Worm (Caenorhabditis elegans) whole organism, L4 larva: ENCODE data around the gene fbxb-6.
A peak's percentile ranks its signal among the peaks of the same experiment; 100 is the strongest.

Experiments used
- F37D6.2 ChIP-seq: sonication (generic microtip); optimal IDR thresholded peaks from 2 replicates; lab custom pipeline; 2016; ENCODE audit warnings: mild to moderate bottlenecking, missing genetic modification characterization, missing compliant biosample characterization
- F44E2.7 ChIP-seq: fragments of 200-800 bp; sonication (Bioruptor generic); IDR thresholded peaks from 2 replicates; pipeline ENCODE4 v2.1.2; 2022; ENCODE audit warnings: missing genetic modification characterization, missing compliant biosample characterization
- aha-1 ChIP-seq: fragments of 150-350 bp; peaks from one replicate; lab custom pipeline; 2014; ENCODE audit warnings: missing biosample characterization, missing genetic modification characterization
- aly-2 ChIP-seq: sonication (generic microtip); optimal IDR thresholded peaks from 2 replicates; lab custom pipeline; 2018; ENCODE audit warnings: missing biosample characterization, missing genetic modification characterization
- ceh-20 ChIP-seq: fragments of 200-800 bp; sonication (Bioruptor generic); IDR thresholded peaks from 2 replicates; pipeline ENCODE4 v1.3.6; 2022; ENCODE audit warnings: missing genetic modification reagents, missing genetic modification characterization, missing compliant biosample characterization
- ceh-32 ChIP-seq: sonication (generic microtip); optimal IDR thresholded peaks from 2 replicates; lab custom pipeline; 2016; ENCODE audit warnings: mild to moderate bottlenecking, missing genetic modification characterization, missing compliant biosample characterization; ENCODE audit not compliant: poor library complexity
- ctbp-1 ChIP-seq: fragments of 200-800 bp; sonication (Bioruptor generic); IDR thresholded peaks from 2 replicates; pipeline ENCODE4 v1.3.6; 2022; ENCODE audit warnings: missing genetic modification reagents, missing genetic modification characterization, missing compliant biosample characterization
- daf-12 ChIP-seq: fragments of 150-350 bp; optimal IDR thresholded peaks from 2 replicates; lab custom pipeline; 2014; ENCODE audit warnings: missing biosample characterization, missing genetic modification reagents, missing genetic modification characterization
- dpl-1 ChIP-seq: fragments of 150-350 bp; optimal IDR thresholded peaks from 2 replicates; lab custom pipeline; 2014; ENCODE audit warnings: missing biosample characterization, missing genetic modification reagents, missing genetic modification characterization
- egl-43 ChIP-seq: fragments of 200-800 bp; sonication (Bioruptor generic); IDR thresholded peaks from 2 replicates; pipeline ENCODE4 v1.3.6; 2022; ENCODE audit warnings: missing genetic modification reagents, missing genetic modification characterization, missing compliant biosample characterization
- gei-8 ChIP-seq: fragments of 200-800 bp; sonication (Bioruptor generic); optimal IDR thresholded peaks from 2 replicates; lab custom pipeline; 2018; ENCODE audit warnings: mild to moderate bottlenecking, missing genetic modification characterization, missing compliant biosample characterization
- hmg-1.1 ChIP-seq: fragments of 200-800 bp; sonication (Bioruptor generic); IDR thresholded peaks from 2 replicates; pipeline ENCODE4 v1.3.6; 2022; ENCODE audit warnings: missing genetic modification reagents, missing genetic modification characterization, missing compliant biosample characterization
- lir-3 ChIP-seq: sonication (generic microtip); optimal IDR thresholded peaks from 2 replicates; lab custom pipeline; 2016; ENCODE audit warnings: mild to moderate bottlenecking, missing genetic modification characterization, missing compliant biosample characterization
- mdt-29 ChIP-seq: fragments of 200-800 bp; sonication (Bioruptor generic); IDR thresholded peaks from 2 replicates; pipeline ENCODE4 v1.3.6; 2022; ENCODE audit warnings: missing genetic modification reagents, missing genetic modification characterization, missing compliant biosample characterization
- mes-2 ChIP-seq: sonication (generic microtip); optimal IDR thresholded peaks from 2 replicates; lab custom pipeline; 2016; ENCODE audit warnings: missing genotype, mild to moderate bottlenecking, missing genetic modification characterization, missing compliant biosample characterization; ENCODE audit not compliant: poor library complexity, severe bottlenecking
- nhr-25 ChIP-seq: sonication (generic microtip); optimal IDR thresholded peaks from 2 replicates; lab custom pipeline; 2017; ENCODE audit warnings: missing genetic modification characterization, mild to moderate bottlenecking, missing compliant biosample characterization, antibody characterized with exemption, moderate library complexity, borderline replicate concordance; ENCODE audit not compliant: insufficient read depth
- nhr-6 ChIP-seq: fragments of 150-350 bp; optimal IDR thresholded peaks from 2 replicates; lab custom pipeline; 2014; ENCODE audit warnings: missing biosample characterization, missing genetic modification characterization
- pha-4 ChIP-seq, 2 experiments: fragments of 150-350 bp in 1 of 2; fragments of 200-800 bp in 1 of 2; sonication (Bioruptor generic) in 1 of 2; IDR thresholded peaks in 1 of 2; optimal IDR thresholded peaks in 1 of 2; 2 replicates each; pipeline versions ENCODE4 v1.3.6 to Lab custom; 2014 to 2022; ENCODE audit warnings: missing genetic modification characterization in 2 of 2, missing genetic modification reagents in 2 of 2, missing biosample characterization in 1 of 2, missing compliant biosample characterization in 1 of 2
- pqm-1 ChIP-seq: sonication (generic microtip); optimal IDR thresholded peaks from 2 replicates; lab custom pipeline; 2017; ENCODE audit warnings: missing biosample characterization, missing genetic modification characterization
- skn-1 ChIP-seq: fragments of 150-350 bp; optimal IDR thresholded peaks from 2 replicates; lab custom pipeline; 2014; ENCODE audit warnings: missing biosample characterization, missing genetic modification characterization
- zfp-2 ChIP-seq: sonication (generic microtip); optimal IDR thresholded peaks from 2 replicates; lab custom pipeline; 2016; ENCODE audit warnings: mild to moderate bottlenecking, missing genetic modification characterization, missing compliant biosample characterization
- ztf-11 ChIP-seq: fragments of 150-350 bp; optimal IDR thresholded peaks from 2 replicates; lab custom pipeline; 2014; ENCODE audit warnings: missing biosample characterization, missing genetic modification characterization

fbxb-6 gene

ce11 chrII:2099139-2099976 lies 34.8 kb downstream of the fbxb-6 start, which contains the start of gene math-42 (continued):
- no peak for TF ChIP-seq pha-4 (GFP tag; IDR thresholded peaks at IDR 0.05; lab: Robert Waterston, UW)
- no peak for TF ChIP-seq pha-4 (tag; optimal IDR thresholded peaks at IDR 0.05; lab: Kevin White, UChicago)
- TF ChIP-seq skn-1 (tag; lab: Kevin White, UChicago), result no peak
- no peak for TF ChIP-seq hmg-1.1 (GFP tag; lab: Robert Waterston, UW)
- no peak for TF ChIP-seq F44E2.7 (GFP tag; lab: Robert Waterston, UW)
- TF ChIP-seq, all 104 proteins: peak for 6

DNA sequence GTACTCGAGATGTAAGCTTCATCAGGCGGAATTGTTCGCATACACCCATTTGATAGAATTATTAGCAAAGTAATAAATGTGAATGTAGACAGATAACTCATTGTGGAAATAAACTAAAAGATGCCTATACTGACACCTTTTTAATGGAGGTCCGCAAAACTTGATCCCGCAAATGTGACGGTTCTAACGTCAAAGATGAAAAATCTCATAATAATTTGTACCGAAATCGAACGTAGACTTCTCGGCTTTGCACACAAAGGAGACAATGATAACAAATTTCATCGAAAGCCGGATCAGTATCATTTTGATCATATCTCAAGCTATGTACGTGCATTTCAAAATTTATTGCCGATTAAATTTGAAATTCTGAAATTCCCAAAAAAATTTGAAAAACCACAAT lies 43.7 kb downstream of the fbxb-6 start, which contains the start of gene R52.4:
R52.4 (minus strand) TSS at position 101 of the 400 bp plus-strand sequence.
- TF ChIP-seq mdt-29 (GFP tag; lab: Robert Waterston, UW), result no peak
- no peak for TF ChIP-seq skn-1 (tag; lab: Kevin White, UChicago)
- TF ChIP-seq ctbp-1 (GFP tag; lab: Robert Waterston, UW), result no peak
- no peak for TF ChIP-seq ztf-11 (tag; lab: Kevin White, UChicago)
- TF ChIP-seq ceh-20 (GFP tag; lab: Robert Waterston, UW), result no peak
- no peak for TF ChIP-seq nhr-6 (tag; lab: Kevin White, UChicago)

ce11 chrII:2109943-2110342 lies 45.3 kb downstream of the fbxb-6 start, which contains the start of gene R52.5:
R52.5 (minus strand) TSS chrII:2110043.
- TF ChIP-seq dpl-1 (no peak), lir-3 (tag; lab: Kevin White, UChicago) (no peak), ctbp-1 (GFP tag; lab: Robert Waterston, UW) (no peak), gei-8 (GFP tag; lab: Kevin White, UChicago) (no peak), mes-2 (tag; lab: Kevin White, UChicago) (no peak), daf-12 (no peak), aha-1 (tag; lab: Kevin White, UChicago) (no peak), nhr-6 (tag; lab: Kevin White, UChicago) (no peak)

- no peak for TF ChIP-seq aly-2 (tag; lab: Kevin White, UChicago)
- no peak for TF ChIP-seq pqm-1
- TF ChIP-seq zfp-2 (tag; lab: Kevin White, UChicago), result no peak
- no peak for TF ChIP-seq F37D6.2 (tag; lab: Kevin White, UChicago)
- TF ChIP-seq, all 104 proteins: peak for 0
Observed at ce11 chrII:2112948-2113347, 48.4 kb downstream of the fbxb-6 start, which contains the start of gene R52.6. R52.6 (minus strand) TSS chrII:2113048.

DNA sequence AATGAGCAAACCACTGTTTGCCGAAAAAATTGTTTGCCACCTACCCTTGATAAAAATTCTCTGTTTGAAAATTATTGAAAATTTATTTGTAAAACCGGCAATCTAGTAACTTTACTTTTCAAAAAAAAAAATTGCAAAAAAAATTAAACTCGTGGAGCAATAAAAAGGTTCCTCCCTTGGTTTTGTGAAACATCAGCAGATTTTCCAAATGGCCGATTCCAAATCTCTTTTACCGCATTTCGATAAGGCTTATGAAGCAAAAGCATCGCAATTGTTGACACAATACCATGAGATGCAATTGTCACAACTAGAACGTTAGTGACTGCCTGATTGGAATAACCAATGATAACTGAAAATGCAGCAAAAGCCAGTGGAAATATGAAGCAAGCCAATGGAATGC lies 49.9 kb downstream of the fbxb-6 start:
- TF ChIP-seq nhr-25 (tag; lab: Kevin White, UChicago) (no peak), ceh-32 (no peak), aha-1 (tag; lab: Kevin White, UChicago) (peak; percentile 90), egl-43 (GFP tag; lab: Robert Waterston, UW) (no peak)
